Worm (Caenorhabditis elegans) whole organism, early embryonic: ENCODE data around the gene F21D9.8.
"Not testable (repeated sequence)": the region's sequence is repeated elsewhere in the genome, so short reads cannot be mapped to it uniquely, and the experiment has no call there.

Experiments used
- B0310.2 ChIP-seq: sonication (generic microtip); optimal IDR thresholded peaks from 2 replicates; lab custom pipeline; 2016; ENCODE audit warnings: mild to moderate bottlenecking, missing genetic modification characterization, missing compliant biosample characterization
- F13C5.2 ChIP-seq: sonication (generic microtip); optimal IDR thresholded peaks from 2 replicates; lab custom pipeline; 2017; ENCODE audit warnings: mild to moderate bottlenecking, missing genetic modification characterization, inconsistent platforms, missing compliant biosample characterization
- aly-1 ChIP-seq: sonication (generic microtip); optimal IDR thresholded peaks from 2 replicates; lab custom pipeline; 2016; ENCODE audit warnings: missing genetic modification characterization, missing compliant biosample characterization
- ama-1 ChIP-seq: fragments of 150-350 bp; optimal IDR thresholded peaks from 2 replicates; lab custom pipeline; 2014
- ceh-13 ChIP-seq: fragments of 200-800 bp; sonication (Bioruptor generic); optimal IDR thresholded peaks from 2 replicates; lab custom pipeline; 2018; ENCODE audit warnings: mild to moderate bottlenecking, missing genetic modification characterization, missing compliant biosample characterization
- ceh-36 ChIP-seq: sonication (generic microtip); optimal IDR thresholded peaks from 2 replicates; lab custom pipeline; 2016; ENCODE audit warnings: missing genetic modification characterization, inconsistent platforms, missing compliant biosample characterization
- ets-7 ChIP-seq: sonication (generic microtip); optimal IDR thresholded peaks from 2 replicates; lab custom pipeline; 2016; ENCODE audit warnings: missing genotype, missing genetic modification characterization, missing compliant biosample characterization
- flt-1 ChIP-seq: fragments of 200-800 bp; sonication (Bioruptor generic); IDR thresholded peaks from 2 replicates; pipeline ENCODE4 v1.3.6; 2022; ENCODE audit warnings: missing genetic modification characterization, missing compliant biosample characterization
- hmbx-1 ChIP-seq: sonication (generic microtip); optimal IDR thresholded peaks from 2 replicates; lab custom pipeline; 2016; ENCODE audit warnings: mild to moderate bottlenecking, missing genetic modification characterization, missing compliant biosample characterization
- hmg-4 ChIP-seq: fragments of 200-800 bp; sonication (Bioruptor generic); optimal IDR thresholded peaks from 2 replicates; lab custom pipeline; 2018; ENCODE audit warnings: mild to moderate bottlenecking, missing genetic modification characterization, missing compliant biosample characterization
- hnd-1 ChIP-seq: sonication (generic microtip); optimal IDR thresholded peaks from 2 replicates; lab custom pipeline; 2016; ENCODE audit warnings: missing genetic modification characterization, missing compliant biosample characterization
- pes-1 ChIP-seq: fragments of 200-800 bp; sonication (Bioruptor generic); IDR thresholded peaks from 2 replicates; pipeline ENCODE4 v1.3.6; 2022; ENCODE audit warnings: missing genetic modification reagents, missing genetic modification characterization, missing compliant biosample characterization
- scrt-1 ChIP-seq: fragments of 200-800 bp; sonication (Bioruptor generic); IDR thresholded peaks from 2 replicates; pipeline ENCODE4 v1.3.6; 2022; ENCODE audit warnings: missing genetic modification characterization, missing compliant biosample characterization
- sea-1 ChIP-seq: fragments of 200-800 bp; sonication (Bioruptor generic); conservative IDR thresholded peaks from 2 replicates; pipeline ENCODE4 v1.3.6; 2022; ENCODE audit warnings: missing genetic modification characterization, missing compliant biosample characterization
- tbx-11 ChIP-seq: fragments of 200-800 bp; sonication (Bioruptor generic); IDR thresholded peaks from 2 replicates; pipeline ENCODE4 v1.3.6; 2022; ENCODE audit warnings: missing genetic modification characterization, missing compliant biosample characterization
- tbx-37 ChIP-seq: fragments of 200-800 bp; sonication (Bioruptor generic); conservative IDR thresholded peaks from 2 replicates; pipeline ENCODE4 v1.3.6; 2022; ENCODE audit warnings: missing genetic modification reagents, missing genetic modification characterization, missing compliant biosample characterization
- tra-4 ChIP-seq: sonication (generic microtip); optimal IDR thresholded peaks from 2 replicates; lab custom pipeline; 2017; ENCODE audit warnings: missing genetic modification characterization, missing compliant biosample characterization

F21D9.8 gene

ce11 chrV:19279888-19280287, at the start of gene F21D9.8:
Gene F21D9.8, minus strand, starts transcription at chrV:19279988.
- no peak for TF ChIP-seq aly-1 (tag; lab: Kevin White, UChicago)
- no peak for TF ChIP-seq hmbx-1 (tag; lab: Kevin White, UChicago)
- TF ChIP-seq B0310.2: no peak
- TF ChIP-seq ceh-13 (GFP tag; lab: Kevin White, UChicago): no peak
- no peak for TF ChIP-seq ama-1 (lab: Kevin White, UChicago)
- no peak for TF ChIP-seq ceh-36 (tag; lab: Kevin White, UChicago)
- no peak for TF ChIP-seq pes-1 (GFP tag; lab: Robert Waterston, UW)
- no peak for TF ChIP-seq tra-4 (tag; lab: Kevin White, UChicago)
- no peak for TF ChIP-seq flt-1 (GFP tag; lab: Robert Waterston, UW)

ce11 chrV:19329263-19329662, 49.5 kb upstream of the F21D9.8 start, which contains the start of gene fbxb-65:
Gene fbxb-65, plus strand, starts transcription at chrV:19329563.
- TF ChIP-seq ceh-36 (tag; lab: Kevin White, UChicago): no peak
- no peak for TF ChIP-seq ceh-13 (GFP tag; lab: Kevin White, UChicago)
- TF ChIP-seq F13C5.2 (tag; lab: Kevin White, UChicago): no peak
- TF ChIP-seq tra-4 (tag; lab: Kevin White, UChicago): no peak
- TF ChIP-seq scrt-1 (GFP tag; lab: Robert Waterston, UW): no peak
- no peak for TF ChIP-seq flt-1 (GFP tag; lab: Robert Waterston, UW)
- TF ChIP-seq hmg-4 (GFP tag; lab: Kevin White, UChicago): no peak
- TF ChIP-seq ama-1 (lab: Kevin White, UChicago): no peak
- TF ChIP-seq sea-1 (GFP tag; lab: Robert Waterston, UW): no peak
- no peak for TF ChIP-seq pes-1 (GFP tag; lab: Robert Waterston, UW)
- no peak for TF ChIP-seq aly-1 (tag; lab: Kevin White, UChicago)
- TF ChIP-seq ets-7: no peak
- TF ChIP-seq hmbx-1 (tag; lab: Kevin White, UChicago): no peak
- TF ChIP-seq tbx-37: no peak
- no peak for TF ChIP-seq tbx-11 (GFP tag; lab: Robert Waterston, UW)
- TF ChIP-seq hnd-1: no peak
- TF ChIP-seq B0310.2: no peak

- TF ChIP-seq tbx-11 (GFP tag; lab: Robert Waterston, UW): no peak
- no peak for TF ChIP-seq F13C5.2 (tag; lab: Kevin White, UChicago)
- TF ChIP-seq hmbx-1 (tag; lab: Kevin White, UChicago): no peak
- TF ChIP-seq flt-1 (GFP tag; lab: Robert Waterston, UW): no peak
- no peak for TF ChIP-seq sea-1 (GFP tag; lab: Robert Waterston, UW)
- TF ChIP-seq B0310.2: no peak
- TF ChIP-seq tbx-37: no peak
Observed at ce11 chrV:19325436-19325835, 45.6 kb upstream of the F21D9.8 start.

ce11 chrV:19322387-19322786, 42.6 kb upstream of the F21D9.8 start, which contains the start of gene C43D7.4:
Gene C43D7.4, minus strand, starts transcription at chrV:19322487.
- no peak for TF ChIP-seq ceh-13 (GFP tag; lab: Kevin White, UChicago)
- no peak for TF ChIP-seq B0310.2
- TF ChIP-seq ama-1 (lab: Kevin White, UChicago): no peak
- no peak for TF ChIP-seq sea-1 (GFP tag; lab: Robert Waterston, UW)
- no peak for TF ChIP-seq hmbx-1 (tag; lab: Kevin White, UChicago)
- TF ChIP-seq aly-1 (tag; lab: Kevin White, UChicago): no peak
- no peak for TF ChIP-seq F13C5.2 (tag; lab: Kevin White, UChicago)
- no peak for TF ChIP-seq tra-4 (tag; lab: Kevin White, UChicago)
- TF ChIP-seq tbx-37: no peak
- TF ChIP-seq scrt-1 (GFP tag; lab: Robert Waterston, UW): no peak
- no peak for TF ChIP-seq pes-1 (GFP tag; lab: Robert Waterston, UW)

ce11 chrV:19320385-19320784, 40.6 kb upstream of the F21D9.8 start, which contains the start of gene sdz-6:
Gene sdz-6, plus strand, starts transcription at chrV:19320613.
- no peak for TF ChIP-seq F13C5.2 (tag; lab: Kevin White, UChicago)
- no peak for TF ChIP-seq hmbx-1 (tag; lab: Kevin White, UChicago)
- TF ChIP-seq sea-1 (GFP tag; lab: Robert Waterston, UW): no peak
- no peak for TF ChIP-seq aly-1 (tag; lab: Kevin White, UChicago)
- no peak for TF ChIP-seq ets-7
- no peak for TF ChIP-seq ama-1 (lab: Kevin White, UChicago)
- no peak for TF ChIP-seq hnd-1
- TF ChIP-seq ceh-36 (tag; lab: Kevin White, UChicago): no peak
- TF ChIP-seq tra-4 (tag; lab: Kevin White, UChicago): no peak
- no peak for TF ChIP-seq scrt-1 (GFP tag; lab: Robert Waterston, UW)
- TF ChIP-seq tbx-11 (GFP tag; lab: Robert Waterston, UW): no peak
- no peak for TF ChIP-seq hmg-4 (GFP tag; lab: Kevin White, UChicago)
- TF ChIP-seq ceh-13 (GFP tag; lab: Kevin White, UChicago): no peak
- no peak for TF ChIP-seq B0310.2
- TF ChIP-seq pes-1 (GFP tag; lab: Robert Waterston, UW): no peak

ce11 chrV:19319460-19319995, 39.7 kb upstream of the F21D9.8 start, which contains the start of gene C43D7.7:
Gene C43D7.7, minus strand, starts transcription at chrV:19319510.
- TF ChIP-seq tbx-11 (GFP tag; lab: Robert Waterston, UW) (no peak), ceh-13 (GFP tag; lab: Kevin White, UChicago) (no peak)

ce11 chrV:19317058-19317457, 37.3 kb upstream of the F21D9.8 start, which contains the start of gene srh-208:
Gene srh-208, plus strand, starts transcription at chrV:19317358.
- not testable (repeated sequence) for TF ChIP-seq hnd-1; sea-1 (GFP tag; lab: Robert Waterston, UW); ama-1 (lab: Kevin White, UChicago)

ce11 chrV:19312975-19313374, 33.2 kb upstream of the F21D9.8 start, which contains the start of gene fbxb-64:
Gene fbxb-64, plus strand, starts transcription at chrV:19313275.
- TF ChIP-seq hmbx-1 (tag; lab: Kevin White, UChicago) (no peak), tra-4 (tag; lab: Kevin White, UChicago) (no peak)
